Fruit fly (Drosophila melanogaster) whole organism: ENCODE data around the gene RasGAP1.

ENCODE experiments used
- CG8478 ChIP-seq: fragments of >200 bp; optimal IDR thresholded peaks from 2 replicates; lab custom pipeline; 2018; ENCODE audit warnings: inconsistent platforms
- Dll ChIP-seq: fragments of >200 bp; optimal IDR thresholded peaks from 2 replicates; lab custom pipeline; 2017
- EcR ChIP-seq, 2 experiments: fragments of >200 bp; optimal IDR thresholded peaks; 2 replicates each; lab custom pipeline; 2017; ENCODE audit warnings: missing biosample characterization in 2 of 2, missing genetic modification characterization in 2 of 2, missing genetic modification reagents in 2 of 2
- pan ChIP-seq: fragments of >200 bp; optimal IDR thresholded peaks from 2 replicates; lab custom pipeline; 2017
- psq ChIP-seq: fragments of >200 bp; optimal IDR thresholded peaks from 2 replicates; lab custom pipeline; 2017
- usp ChIP-seq: fragments of >200 bp; optimal IDR thresholded peaks from 2 replicates; lab custom pipeline; 2017; ENCODE audit warnings: missing biosample characterization, missing genetic modification characterization, mixed read lengths

dm6 chr3L:9814621-9815020 lies 40.5 kb downstream of the RasGAP1 start:
- TF ChIP-seq pan: no peak
- TF ChIP-seq usp (GFP tag; lab: Kevin White, UChicago): no peak
- no peak for TF ChIP-seq Dll (lab: Kevin White, UChicago)
- no peak for TF ChIP-seq CG8478 (lab: Kevin White, UChicago)
- no peak for TF ChIP-seq EcR (GFP tag; optimal IDR thresholded peaks at IDR 0.05; lab: Kevin White, UChicago)
- no peak for TF ChIP-seq psq (lab: Kevin White, UChicago)
